Fruit fly (Drosophila melanogaster) whole organism, wandering third instar larva: ENCODE measurements around the gene mus301.

Experiments
- Abd-B ChIP-seq: fragments of >200 bp; optimal IDR thresholded peaks from 2 replicates; lab custom pipeline; 2017; ENCODE audit warnings: missing biosample characterization, missing genetic modification characterization
- Hnf4 ChIP-seq: fragments of 200-800 bp; sonication (Bioruptor generic); optimal IDR thresholded peaks from 2 replicates; lab custom pipeline; 2016; ENCODE audit warnings: missing biosample characterization, mild to moderate bottlenecking, missing genetic modification characterization
- Hr83 ChIP-seq: fragments of 200-300 bp; sonication (Bioruptor generic); optimal IDR thresholded peaks from 2 replicates; lab custom pipeline; 2016; ENCODE audit warnings: missing biosample characterization, mild to moderate bottlenecking, missing genetic modification characterization, moderate library complexity; ENCODE audit not compliant: poor library complexity, severe bottlenecking
- Myc ChIP-seq: fragments of >200 bp; optimal IDR thresholded peaks from 2 replicates; lab custom pipeline; 2017
- OdsH ChIP-seq: fragments of 200-800 bp; sonication (Bioruptor generic); optimal IDR thresholded peaks from 2 replicates; lab custom pipeline; 2016; ENCODE audit warnings: missing biosample characterization, mild to moderate bottlenecking, missing genetic modification characterization
- Sp1 ChIP-seq: fragments of 200-800 bp; sonication (Bioruptor generic); optimal IDR thresholded peaks from 3 replicates; lab custom pipeline; 2019; ENCODE audit warnings: missing biosample characterization, mild to moderate bottlenecking, missing genetic modification characterization, moderate library complexity
- Vsx2 ChIP-seq: fragments of 200-300, 225-300 bp; sonication (Bioruptor generic); optimal IDR thresholded peaks from 2 replicates; lab custom pipeline; 2018; ENCODE audit warnings: missing biosample characterization, missing genetic modification characterization; ENCODE audit not compliant: partially characterized antibody
- fru ChIP-seq: fragments of 200-800 bp; sonication (Bioruptor generic); optimal IDR thresholded peaks from 3 replicates; lab custom pipeline; 2016; ENCODE audit warnings: missing biosample characterization, mild to moderate bottlenecking, missing genetic modification characterization
- psq ChIP-seq: fragments of 200-800 bp; sonication (Bioruptor generic); optimal IDR thresholded peaks from 3 replicates; lab custom pipeline; 2017; ENCODE audit warnings: missing biosample characterization, mild to moderate bottlenecking, missing genetic modification characterization, moderate library complexity
- sv ChIP-seq: fragments of 200-800 bp; sonication (Bioruptor generic); optimal IDR thresholded peaks from 3 replicates; lab custom pipeline; 2016; ENCODE audit warnings: missing biosample characterization, missing genetic modification characterization
- usp ChIP-seq: fragments of >200 bp; optimal IDR thresholded peaks from 2 replicates; lab custom pipeline; 2017; ENCODE audit warnings: missing biosample characterization, missing genetic modification characterization

- TF ChIP-seq Sp1 (GFP tag; lab: Kevin White, UChicago) (no peak), OdsH (GFP tag; lab: Kevin White, UChicago) (no peak), fru (GFP tag; lab: Kevin White, UChicago) (no peak), usp (GFP tag; lab: Kevin White, UChicago) (no peak), sv (GFP tag; lab: Kevin White, UChicago) (no peak), Abd-B (no peak), psq (GFP tag; lab: Kevin White, UChicago) (no peak), Hr83 (GFP tag; lab: Kevin White, UChicago) (no peak), Hnf4 (GFP tag; lab: Kevin White, UChicago) (no peak), Myc (lab: Kevin White, UChicago) (no peak), Vsx2 (GFP tag; lab: Kevin White, UChicago) (no peak)
Observed at dm6 chr3L:8175818-8176217, 38.2 kb downstream of the mus301 start, which contains the start of gene RecQ4.
